Fruit fly (Drosophila melanogaster): ENCODE results near the gene Hrb98DE.

Hrb98DE gene

DNA sequence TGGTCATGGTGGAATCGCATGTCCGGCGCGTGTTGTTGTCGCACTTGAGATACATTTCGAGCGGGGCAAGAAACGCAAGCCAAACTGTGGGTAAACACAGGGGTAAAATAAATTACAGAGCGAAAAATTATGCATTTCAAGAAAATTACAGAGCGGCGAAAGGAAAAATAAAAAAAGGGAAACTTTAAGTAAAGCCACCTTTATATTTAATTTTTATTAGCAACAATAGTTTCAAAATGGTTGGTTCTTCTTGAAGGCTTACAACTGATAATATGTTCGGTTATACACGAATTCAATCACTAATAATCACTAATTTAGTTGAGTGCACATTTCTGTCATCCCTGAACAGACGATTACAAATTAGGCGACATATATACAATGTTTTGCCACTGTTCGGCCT lies 23.9 kb downstream of the Hrb98DE start (continued):
- TF ChIP-seq CG8119 (GFP tag; IDR thresholded peaks at IDR 0.05) (peak; percentile 59; the same call in 2 of the 3 replicates), eg (GFP tag; IDR thresholded peaks at IDR 0.05) (peak; percentile 66; the same call in 2 of the 3 replicates), achi (GFP tag; optimal IDR thresholded peaks at IDR 0.05) (peak; percentile 49), Hr4 (GFP tag; optimal IDR thresholded peaks at IDR 0.05) (peak; percentile 75), pdm3 (GFP tag; optimal IDR thresholded peaks at IDR 0.05) (peak; percentile 58), CG6808 (GFP tag; optimal IDR thresholded peaks at IDR 0.05) (peak; percentile 11), CG32006 (GFP tag; optimal IDR thresholded peaks at IDR 0.05) (peak; percentile 80), Met (GFP tag; optimal IDR thresholded peaks at IDR 0.05) (peak; percentile 39), Hr38 (GFP tag; optimal IDR thresholded peaks at IDR 0.05) (no peak), CG3032 (tag; optimal IDR thresholded peaks at IDR 0.05) (peak; percentile 32), Eip75B (GFP tag; optimal IDR thresholded peaks at IDR 0.05) (peak; percentile 46), OdsH (GFP tag; optimal IDR thresholded peaks at IDR 0.05) (peak; percentile 67), CG31627 (GFP tag; optimal IDR thresholded peaks at IDR 0.05) (peak; percentile 29), CG8632 (GFP tag; optimal IDR thresholded peaks at IDR 0.05) (peak; percentile 35), CG10669 (GFP tag; optimal IDR thresholded peaks at IDR 0.05) (peak; percentile 38), vri (GFP tag; optimal IDR thresholded peaks at IDR 0.05) (no peak), esn (GFP tag; optimal IDR thresholded peaks at IDR 0.05) (peak; percentile 56), Sox14 (GFP tag; optimal IDR thresholded peaks at IDR 0.05) (peak; percentile 36), dac (GFP tag; optimal IDR thresholded peaks at IDR 0.05) (no peak), salr (GFP tag; optimal IDR thresholded peaks at IDR 0.05) (peak in 1 of 2 experiments; percentile 2), Sox15 (GFP tag; optimal IDR thresholded peaks at IDR 0.05) (no peak), Eip93F (GFP tag; optimal IDR thresholded peaks at IDR 0.05) (no peak), fd59A (GFP tag; optimal IDR thresholded peaks at IDR 0.05) (peak; percentile 27), Gug (GFP tag; IDR thresholded peaks at IDR 0.05) (peak; percentile 55), cyc (GFP tag; optimal IDR thresholded peaks at IDR 0.05) (peak; percentile 25), acj6 (GFP tag; optimal IDR thresholded peaks at IDR 0.05) (peak; percentile 27), CG6163 (GFP tag; IDR thresholded peaks at IDR 0.05) (peak; percentile 61), dsx (GFP tag; optimal IDR thresholded peaks at IDR 0.05; ENCODE audit: poor library complexity, severe bottlenecking) (peak; percentile 40), CG15336 (GFP tag; IDR thresholded peaks at IDR 0.05) (peak; percentile 77), fd85E (GFP tag; optimal IDR thresholded peaks at IDR 0.05) (no peak), CG34406 (GFP tag; optimal IDR thresholded peaks at IDR 0.05) (peak; percentile 28), CG3919 (GFP tag; optimal IDR thresholded peaks at IDR 0.05) (peak; percentile 51), CG7368 (GFP tag; optimal IDR thresholded peaks at IDR 0.05) (peak; percentile 28), fkh (GFP tag; optimal IDR thresholded peaks at IDR 0.05) (no peak), net (GFP tag; optimal IDR thresholded peaks at IDR 0.05) (peak; percentile 46), CG11762 (GFP tag; optimal IDR thresholded peaks at IDR 0.05; ENCODE audit: insufficient read depth) (peak; percentile 65)

DNA sequence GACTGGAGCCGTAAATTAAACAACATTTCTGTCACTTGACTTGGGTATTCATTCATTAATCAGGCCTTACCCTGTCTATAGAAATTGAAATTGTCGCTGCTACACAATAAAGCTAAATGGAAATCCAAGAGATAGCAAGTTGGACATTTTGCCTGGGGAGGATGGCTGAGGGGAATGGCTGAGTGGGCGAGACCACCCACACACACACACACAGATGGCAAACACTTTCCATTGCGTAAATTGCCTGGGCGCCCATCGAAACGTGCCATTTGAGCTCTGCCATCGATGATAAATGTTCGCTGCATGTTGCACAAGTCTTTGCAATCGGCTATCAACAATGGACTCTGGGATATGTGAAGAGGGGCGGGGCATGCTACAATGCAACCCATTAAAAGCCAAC lies 27.6 kb downstream of the Hrb98DE start:
- TF ChIP-seq CG8119 (GFP tag; IDR thresholded peaks at IDR 0.05): 0 out of 3 replicates have a peak, but pooled peaks have one; percentile 16
- peak; percentile 33 for TF ChIP-seq svp (GFP tag)
- TF ChIP-seq pdm3 (GFP tag; optimal IDR thresholded peaks at IDR 0.05): no peak

DNA sequence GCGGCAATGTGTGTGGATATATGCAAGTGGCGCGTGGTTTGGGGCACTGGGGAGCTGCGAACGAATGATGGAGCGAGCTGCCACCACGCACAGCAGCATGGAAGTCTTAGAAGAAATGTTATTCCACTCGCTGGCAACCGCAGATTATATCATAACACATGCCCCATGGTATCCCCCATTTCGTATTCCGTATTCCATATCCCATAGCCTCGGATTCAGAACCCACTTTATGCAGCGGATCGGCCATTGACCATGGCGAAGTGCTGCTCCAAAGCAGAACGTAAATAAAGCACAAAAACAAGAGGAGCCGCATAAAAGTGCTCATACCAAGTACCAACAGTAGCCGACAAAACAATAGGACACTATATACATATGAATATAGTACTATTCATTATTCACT lies 29.1 kb downstream of the Hrb98DE start:
- TF ChIP-seq Eip75B (GFP tag; optimal IDR thresholded peaks at IDR 0.05) (no peak), Gug (GFP tag; IDR thresholded peaks at IDR 0.05) (no peak), Sox102F (GFP tag; optimal IDR thresholded peaks at IDR 0.05) (no peak), achi (GFP tag; optimal IDR thresholded peaks at IDR 0.05) (no peak), CG4318 (GFP tag; optimal IDR thresholded peaks at IDR 0.05) (no peak), CG16779 (tag; optimal IDR thresholded peaks at IDR 0.05) (no peak), CG31627 (GFP tag; optimal IDR thresholded peaks at IDR 0.05) (no peak), net (GFP tag; optimal IDR thresholded peaks at IDR 0.05) (no peak), salr (GFP tag; optimal IDR thresholded peaks at IDR 0.05) (no peak)

Measured in whole organism, prepupa.